Fruit fly (Drosophila melanogaster): ENCODE results near the gene CG14423.

The CG14423 gene

dm6 chrX:2949114-2949513, 3.9 kb downstream of the CG14423 start:
- no peak for TF ChIP-seq CG8478 (optimal IDR thresholded peaks at IDR 0.05)
- TF ChIP-seq CTCF (optimal IDR thresholded peaks at IDR 0.05), result peak; percentile 85 to 87

- TF ChIP-seq CG8478 (optimal IDR thresholded peaks at IDR 0.05) (no peak), CTCF (optimal IDR thresholded peaks at IDR 0.05) (no peak)
These were observed 6.4 kb downstream of the CG14423 start for dm6 chrX:2951637-2952036.

- TF ChIP-seq CTCF (optimal IDR thresholded peaks at IDR 0.05) (no peak), CG8478 (optimal IDR thresholded peaks at IDR 0.05) (no peak)
These were observed 11.4 kb downstream of the CG14423 start for dm6 chrX:2956641-2957040.

- TF ChIP-seq CG8478 (optimal IDR thresholded peaks at IDR 0.05) (no peak), CTCF (optimal IDR thresholded peaks at IDR 0.05) (no peak)
These were observed 18.0 kb downstream of the CG14423 start for dm6 chrX:2963171-2963570.

- TF ChIP-seq CG8478 (optimal IDR thresholded peaks at IDR 0.05) (no peak), CTCF (optimal IDR thresholded peaks at IDR 0.05) (no peak)
These were observed 18.7 kb downstream of the CG14423 start for dm6 chrX:2963790-2964335.

dm6 chrX:2964678-2965231, 19.6 kb downstream of the CG14423 start:
- TF ChIP-seq CG8478 (optimal IDR thresholded peaks at IDR 0.05), result no peak
- no peak for TF ChIP-seq CTCF (optimal IDR thresholded peaks at IDR 0.05)

- no peak for TF ChIP-seq CTCF (optimal IDR thresholded peaks at IDR 0.05)
- TF ChIP-seq CG8478 (optimal IDR thresholded peaks at IDR 0.05), result no peak
These were observed 23.8 kb downstream of the CG14423 start for dm6 chrX:2969039-2969438.

dm6 chrX:2973593-2973992, 28.4 kb downstream of the CG14423 start, which contains the start of gene rst:
TSS of gene rst (minus strand) at chrX:2973834.
- TF ChIP-seq CTCF (optimal IDR thresholded peaks at IDR 0.05) (no peak), CG8478 (optimal IDR thresholded peaks at IDR 0.05) (no peak)

dm6 chrX:2977857-2978473, 32.8 kb downstream of the CG14423 start:
- no peak for TF ChIP-seq CTCF (optimal IDR thresholded peaks at IDR 0.05)
- no peak for TF ChIP-seq CG8478 (optimal IDR thresholded peaks at IDR 0.05)

dm6 chrX:2980290-2980689, 35.1 kb downstream of the CG14423 start:
- no peak for TF ChIP-seq CG8478 (optimal IDR thresholded peaks at IDR 0.05)
- no peak for TF ChIP-seq CTCF (optimal IDR thresholded peaks at IDR 0.05)

- TF ChIP-seq CG8478 (optimal IDR thresholded peaks at IDR 0.05) (no peak), CTCF (optimal IDR thresholded peaks at IDR 0.05) (no peak)
These were observed 37.3 kb downstream of the CG14423 start for dm6 chrX:2982441-2982995.

dm6 chrX:2984902-2985772, 39.9 kb downstream of the CG14423 start:
- TF ChIP-seq CG8478 (optimal IDR thresholded peaks at IDR 0.05) (no peak), CTCF (optimal IDR thresholded peaks at IDR 0.05) (no peak)

dm6 chrX:2987320-2987719, 42.1 kb downstream of the CG14423 start:
- TF ChIP-seq CTCF (optimal IDR thresholded peaks at IDR 0.05) (no peak), CG8478 (optimal IDR thresholded peaks at IDR 0.05) (no peak)

dm6 chrX:2989332-2989731, 44.1 kb downstream of the CG14423 start:
- TF ChIP-seq CTCF (optimal IDR thresholded peaks at IDR 0.05) (no peak), CG8478 (optimal IDR thresholded peaks at IDR 0.05) (no peak)

dm6 chrX:2990952-2991351, 45.7 kb downstream of the CG14423 start:
- TF ChIP-seq CG8478 (optimal IDR thresholded peaks at IDR 0.05), result no peak
- TF ChIP-seq CTCF (optimal IDR thresholded peaks at IDR 0.05), result no peak
